Worm (Caenorhabditis elegans) whole organism, young adult: ENCODE measurements around the gene tif-1A.

Experiments used
- B0019.2 ChIP-seq: fragments of 200-800 bp; sonication (Bioruptor generic); conservative IDR thresholded peaks from 2 replicates; pipeline ENCODE4 v1.3.6; 2022; ENCODE audit warnings: missing genetic modification reagents, missing genetic modification characterization, missing compliant biosample characterization
- B0261.1 ChIP-seq: sonication (generic microtip); optimal IDR thresholded peaks from 2 replicates; lab custom pipeline; 2016; ENCODE audit warnings: mild to moderate bottlenecking, missing genetic modification characterization, moderate library complexity, missing compliant biosample characterization
- D2030.7 ChIP-seq: fragments of 200-800 bp; sonication (Bioruptor generic); IDR thresholded peaks from 2 replicates; pipeline ENCODE4 v1.3.6; 2022; ENCODE audit warnings: missing genetic modification reagents, missing genetic modification characterization, missing compliant biosample characterization
- F23B12.7 ChIP-seq: sonication (generic microtip); optimal IDR thresholded peaks from 2 replicates; lab custom pipeline; 2017; ENCODE audit warnings: missing genetic modification characterization, mild to moderate bottlenecking, missing compliant biosample characterization, antibody characterized with exemption, moderate library complexity; ENCODE audit not compliant: insufficient read depth
- F33H1.4 ChIP-seq: fragments of 200-800 bp; sonication (Bioruptor generic); IDR thresholded peaks from 2 replicates; pipeline ENCODE4 v1.3.6; 2022; ENCODE audit warnings: missing genetic modification reagents, missing genetic modification characterization, missing compliant biosample characterization
- F37B4.10 ChIP-seq: fragments of 200-800 bp; sonication (Bioruptor generic); IDR thresholded peaks from 2 replicates; pipeline ENCODE4 v1.3.6; 2022; ENCODE audit warnings: missing genetic modification characterization, missing compliant biosample characterization
- F39B2.1 ChIP-seq: fragments of 200-800 bp; sonication (Bioruptor generic); IDR thresholded peaks from 2 replicates; pipeline ENCODE4 v1.3.6; 2022; ENCODE audit warnings: missing genetic modification reagents, missing genetic modification characterization, missing compliant biosample characterization
- T26A5.8 ChIP-seq: sonication (generic microtip); optimal IDR thresholded peaks from 2 replicates; lab custom pipeline; 2016; ENCODE audit warnings: missing genetic modification characterization, missing compliant biosample characterization
- Y56A3A.18 ChIP-seq: fragments of 200-800 bp; sonication (Bioruptor generic); IDR thresholded peaks from 2 replicates; pipeline ENCODE4 v1.3.6; 2022; ENCODE audit warnings: missing genetic modification reagents, missing genetic modification characterization, missing compliant biosample characterization
- Y67H2A.10 ChIP-seq: fragments of 200-800 bp; sonication (Bioruptor generic); conservative IDR thresholded peaks from 2 replicates; pipeline ENCODE4 v1.3.6; 2022; ENCODE audit warnings: missing genetic modification reagents, missing genetic modification characterization, missing compliant biosample characterization
- Y79H2A.3 ChIP-seq: fragments of 200-800 bp; sonication (Bioruptor generic); conservative IDR thresholded peaks from 2 replicates; pipeline ENCODE4 v1.3.6; 2022; ENCODE audit warnings: missing genetic modification reagents, missing genetic modification characterization, missing compliant biosample characterization
- athp-1 ChIP-seq: sonication (generic microtip); optimal IDR thresholded peaks from 2 replicates; lab custom pipeline; 2017; ENCODE audit warnings: mild to moderate bottlenecking, missing genetic modification characterization, missing compliant biosample characterization
- cebp-2 ChIP-seq: fragments of 200-800 bp; sonication (Bioruptor generic); IDR thresholded peaks from 2 replicates; pipeline ENCODE4 v1.3.6; 2022; ENCODE audit warnings: missing genetic modification characterization, missing compliant biosample characterization
- die-1 ChIP-seq: sonication (generic microtip); optimal IDR thresholded peaks from 2 replicates; lab custom pipeline; 2016; ENCODE audit warnings: missing genotype, mild to moderate bottlenecking, missing genetic modification characterization, missing compliant biosample characterization
- efl-1 ChIP-seq: fragments of 150-350 bp; optimal IDR thresholded peaks from 2 replicates; lab custom pipeline; 2014; ENCODE audit warnings: missing biosample characterization, missing genetic modification reagents, missing genetic modification characterization
- fkh-3 ChIP-seq: sonication (generic microtip); optimal IDR thresholded peaks from 2 replicates; lab custom pipeline; 2016; ENCODE audit warnings: mild to moderate bottlenecking, missing genetic modification characterization, missing compliant biosample characterization
- gei-17 ChIP-seq: fragments of 200-800 bp; sonication (Bioruptor generic); optimal IDR thresholded peaks from 2 replicates; lab custom pipeline; 2018; ENCODE audit warnings: mild to moderate bottlenecking, missing genetic modification characterization, missing compliant biosample characterization
- hlh-26 ChIP-seq: fragments of 200-800 bp; sonication (Bioruptor generic); conservative IDR thresholded peaks from 2 replicates; pipeline ENCODE4 v1.3.6; 2022; ENCODE audit warnings: missing genetic modification reagents, missing genetic modification characterization, missing compliant biosample characterization
- hmg-1.2 ChIP-seq: fragments of 200-800 bp; sonication (Bioruptor generic); IDR thresholded peaks from 2 replicates; pipeline ENCODE4 v1.3.6; 2022; ENCODE audit warnings: missing genetic modification reagents, missing genetic modification characterization, missing compliant biosample characterization
- hmg-20 ChIP-seq: fragments of 200-800 bp; sonication (Bioruptor generic); IDR thresholded peaks from 2 replicates; pipeline ENCODE4 v1.3.6; 2022; ENCODE audit warnings: missing genetic modification reagents, missing genetic modification characterization, missing compliant biosample characterization
- hrde-1 ChIP-seq: sonication (generic microtip); optimal IDR thresholded peaks from 2 replicates; lab custom pipeline; 2016; ENCODE audit warnings: missing genetic modification characterization, mild to moderate bottlenecking, missing compliant biosample characterization, moderate library complexity, missing genotype, missing genetic modification reagents, borderline replicate concordance
- hsf-1 ChIP-seq: fragments of 200-800 bp; sonication (Bioruptor generic); IDR thresholded peaks from 2 replicates; pipeline ENCODE4 v1.3.6; 2022; ENCODE audit warnings: missing genetic modification reagents, missing genetic modification characterization, missing compliant biosample characterization
- let-607 ChIP-seq, 2 experiments: fragments of 200-800 bp in 1 of 2; sonication (Bioruptor generic) in 1 of 2; sonication (generic microtip) in 1 of 2; optimal IDR thresholded peaks; 2 replicates each; lab custom pipeline; 2016 to 2018; ENCODE audit warnings: mild to moderate bottlenecking in 2 of 2, missing compliant biosample characterization in 2 of 2, missing genetic modification characterization in 2 of 2, moderate library complexity in 2 of 2, missing genotype in 1 of 2
- lin-35 ChIP-seq, 3 experiments: fragments of 150-350 bp in 2 of 3; sonication (generic microtip) in 1 of 3; optimal IDR thresholded peaks; 2 replicates each; lab custom pipeline; 2014 to 2018; ENCODE audit warnings: missing biosample characterization in 3 of 3, missing genetic modification characterization in 3 of 3, missing genetic modification reagents in 3 of 3
- lin-40 ChIP-seq: sonication (generic microtip); optimal IDR thresholded peaks from 2 replicates; lab custom pipeline; 2016; ENCODE audit warnings: missing genetic modification characterization, mild to moderate bottlenecking, missing compliant biosample characterization, missing genotype, missing genetic modification reagents
- lin-54 ChIP-seq: fragments of 200-800 bp; sonication (Bioruptor generic); optimal IDR thresholded peaks from 2 replicates; lab custom pipeline; 2018; ENCODE audit warnings: mild to moderate bottlenecking, missing genetic modification characterization, missing compliant biosample characterization
- lsl-1 ChIP-seq: fragments of 200-800 bp; sonication (Bioruptor generic); optimal IDR thresholded peaks from 2 replicates; lab custom pipeline; 2018; ENCODE audit warnings: mild to moderate bottlenecking, missing genetic modification characterization, moderate library complexity, missing compliant biosample characterization
- lsy-27 ChIP-seq: sonication (generic microtip); optimal IDR thresholded peaks from 2 replicates; lab custom pipeline; 2017; ENCODE audit warnings: missing genetic modification characterization, mild to moderate bottlenecking, missing compliant biosample characterization, antibody characterized with exemption, missing genotype, borderline replicate concordance; ENCODE audit not compliant: insufficient read depth
- madf-8 ChIP-seq: fragments of 200-800 bp; sonication (Bioruptor generic); conservative IDR thresholded peaks from 2 replicates; pipeline ENCODE4 v1.3.6; 2022; ENCODE audit warnings: missing genetic modification reagents, missing genetic modification characterization, missing compliant biosample characterization
- mes-4 ChIP-seq: sonication (generic microtip); optimal IDR thresholded peaks from 2 replicates; lab custom pipeline; 2016; ENCODE audit warnings: missing genotype, missing genetic modification characterization, missing compliant biosample characterization
- mxl-1 ChIP-seq: sonication (generic microtip); optimal IDR thresholded peaks from 2 replicates; lab custom pipeline; 2016; ENCODE audit warnings: missing genetic modification characterization, missing compliant biosample characterization
- nfya-2 ChIP-seq: fragments of 200-800 bp; sonication (Bioruptor generic); IDR thresholded peaks from 2 replicates; pipeline ENCODE4 v1.3.6; 2022; ENCODE audit warnings: missing genetic modification reagents, missing genetic modification characterization, missing compliant biosample characterization
- nfyb-1 ChIP-seq: fragments of 200-800 bp; sonication (Bioruptor generic); IDR thresholded peaks from 2 replicates; pipeline ENCODE4 v1.3.6; 2022; ENCODE audit warnings: missing genetic modification reagents, missing genetic modification characterization, missing compliant biosample characterization
- nhr-80 ChIP-seq: sonication (generic microtip); optimal IDR thresholded peaks from 2 replicates; lab custom pipeline; 2016; ENCODE audit warnings: missing genetic modification characterization, missing compliant biosample characterization
- pbrm-1 ChIP-seq: fragments of 200-800 bp; sonication (Bioruptor generic); IDR thresholded peaks from 2 replicates; pipeline ENCODE4 v1.3.6; 2022; ENCODE audit warnings: missing genetic modification reagents, missing genetic modification characterization, missing compliant biosample characterization
- sdz-38 ChIP-seq: sonication (generic microtip); optimal IDR thresholded peaks from 2 replicates; lab custom pipeline; 2016; ENCODE audit warnings: missing genotype, missing genetic modification characterization, missing compliant biosample characterization
- snpc-1.3 ChIP-seq: sonication (generic microtip); optimal IDR thresholded peaks from 2 replicates; lab custom pipeline; 2017; ENCODE audit warnings: missing genetic modification characterization, mild to moderate bottlenecking, missing compliant biosample characterization, antibody characterized with exemption, moderate library complexity, missing genotype, missing genetic modification reagents; ENCODE audit not compliant: insufficient read depth
- tbp1 ChIP-seq: fragments of 200-800 bp; sonication (Bioruptor generic); optimal IDR thresholded peaks from 2 replicates; lab custom pipeline; 2018; ENCODE audit warnings: mild to moderate bottlenecking, missing genetic modification characterization, missing compliant biosample characterization
- tlf-1 ChIP-seq: fragments of 200-800 bp; sonication (Bioruptor generic); optimal IDR thresholded peaks from 2 replicates; lab custom pipeline; 2018; ENCODE audit warnings: mild to moderate bottlenecking, missing genetic modification characterization, missing compliant biosample characterization
- unc-130 ChIP-seq: sonication (generic microtip); optimal IDR thresholded peaks from 2 replicates; lab custom pipeline; 2016; ENCODE audit warnings: missing genetic modification reagents, missing genetic modification characterization, missing compliant biosample characterization
- ztf-18 ChIP-seq: sonication (generic microtip); optimal IDR thresholded peaks from 2 replicates; lab custom pipeline; 2016; ENCODE audit warnings: missing genotype, mild to moderate bottlenecking, missing genetic modification characterization, missing compliant biosample characterization
- ztf-22 ChIP-seq: fragments of 200-800 bp; sonication (Bioruptor generic); optimal IDR thresholded peaks from 2 replicates; lab custom pipeline; 2018; ENCODE audit warnings: mild to moderate bottlenecking, missing genetic modification characterization, moderate library complexity, missing compliant biosample characterization
- ztf-25 ChIP-seq: fragments of 200-800 bp; sonication (Bioruptor generic); IDR thresholded peaks from 2 replicates; pipeline ENCODE4 v1.3.6; 2022; ENCODE audit warnings: missing genetic modification reagents, missing genetic modification characterization, missing compliant biosample characterization

Gene tif-1A

DNA sequence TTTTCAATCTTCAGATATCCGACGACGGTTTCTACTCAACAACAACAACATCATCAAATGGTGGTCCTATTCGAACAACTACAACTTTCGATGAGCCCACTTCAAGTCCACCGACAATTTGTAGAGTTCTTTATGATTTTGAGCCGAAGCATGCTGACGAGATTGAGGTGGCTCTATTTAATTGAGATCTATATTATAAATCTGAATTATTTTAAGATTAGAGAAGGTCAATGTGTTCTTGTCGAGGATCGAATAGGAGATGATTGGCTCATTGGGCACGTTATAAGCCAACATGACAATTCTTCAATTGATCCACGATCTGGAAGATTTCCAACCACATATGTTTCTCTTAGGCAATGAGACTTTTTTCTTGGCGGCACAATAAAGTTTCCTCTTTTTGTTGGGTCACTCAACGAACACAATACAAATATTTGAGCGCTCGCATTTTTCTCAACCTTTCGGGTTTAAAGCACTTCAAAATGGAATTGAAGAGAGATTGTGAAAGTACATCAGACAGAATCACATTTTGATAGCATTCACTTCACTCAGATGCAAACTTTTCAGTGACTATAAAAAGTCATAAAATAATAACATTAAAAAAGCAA lies 11.6 kb upstream of the tif-1A start (continued):
- no peak for TF ChIP-seq sdz-38
- TF ChIP-seq nhr-80 (tag; lab: Kevin White, UChicago), result no peak
- TF ChIP-seq lsl-1, result peak; percentile 7
- TF ChIP-seq lin-35 (GFP tag; optimal IDR thresholded peaks at IDR 0.05; lab: Kevin White, UChicago), result peak in 2 of 3 experiments; percentile 43 to 65
- no peak for TF ChIP-seq mxl-1 (tag; lab: Kevin White, UChicago)
- peak; percentile 77 for TF ChIP-seq tlf-1 (GFP tag; lab: Kevin White, UChicago)
- peak; percentile 92 for TF ChIP-seq unc-130 (GFP tag; lab: Kevin White, UChicago)
- peak; percentile 79 for TF ChIP-seq athp-1
- peak in 1 of 2 experiments; percentile 9 for TF ChIP-seq let-607 (tag; optimal IDR thresholded peaks at IDR 0.05; lab: Kevin White, UChicago)
- peak; percentile 59 for TF ChIP-seq madf-8 (GFP tag; lab: Robert Waterston, UW)
- TF ChIP-seq hmg-1.2 (GFP tag; lab: Robert Waterston, UW), result no peak; the same call in 1 of the 2 replicates
- peak; percentile 95 for TF ChIP-seq hrde-1
- TF ChIP-seq Y67H2A.10 (GFP tag; lab: Robert Waterston, UW), result no peak
- TF ChIP-seq hmg-20 (GFP tag; lab: Robert Waterston, UW), result no peak
- TF ChIP-seq lsy-27 (tag; lab: Kevin White, UChicago), result no peak
- TF ChIP-seq Y79H2A.3, result peak; percentile 97
- TF ChIP-seq F33H1.4 (GFP tag; lab: Robert Waterston, UW), result no peak
- peak; percentile 66 for TF ChIP-seq lin-54 (GFP tag; lab: Kevin White, UChicago)
- 0 out of 2 replicates have a peak, but pooled peaks have one; percentile 69 for TF ChIP-seq nfya-2 (GFP tag; lab: Robert Waterston, UW)
- peak; percentile 73 for TF ChIP-seq die-1 (tag; lab: Kevin White, UChicago)
- TF ChIP-seq F23B12.7 (tag; lab: Kevin White, UChicago), result peak; percentile 40
- TF ChIP-seq T26A5.8, result peak; percentile 41
- TF ChIP-seq B0019.2 (GFP tag; lab: Robert Waterston, UW), result 0 out of 2 replicates have a peak, but pooled peaks have one; percentile 50
- peak; percentile 46 for TF ChIP-seq fkh-3 (tag; lab: Kevin White, UChicago)
- TF ChIP-seq nfyb-1 (GFP tag; lab: Robert Waterston, UW), result peak; percentile 62
- TF ChIP-seq F37B4.10 (GFP tag; lab: Robert Waterston, UW), result 0 out of 2 replicates have a peak, but pooled peaks have one; percentile 64
- TF ChIP-seq cebp-2 (GFP tag; lab: Robert Waterston, UW), result 0 out of 2 replicates have a peak, but pooled peaks have one; percentile 58
- peak; percentile 54 for TF ChIP-seq lin-40 (tag; lab: Kevin White, UChicago)
- peak; percentile 62 for TF ChIP-seq D2030.7
- no peak for TF ChIP-seq B0261.1 (tag; lab: Kevin White, UChicago)
- TF ChIP-seq pbrm-1 (GFP tag; lab: Robert Waterston, UW), result peak; percentile 63
- no peak for TF ChIP-seq ztf-22 (GFP tag; lab: Kevin White, UChicago)
- no peak for TF ChIP-seq mes-4 (tag; lab: Kevin White, UChicago)
- TF ChIP-seq F39B2.1 (GFP tag; lab: Robert Waterston, UW), result no peak
- peak; percentile 64 for TF ChIP-seq ztf-18

ce11 chrIII:4013061-4013460 lies 9.1 kb upstream of the tif-1A start:
- TF ChIP-seq Y56A3A.18 (GFP tag; lab: Robert Waterston, UW) (no peak), hsf-1 (GFP tag; lab: Robert Waterston, UW) (no peak), efl-1 (GFP tag; lab: Kevin White, UChicago) (no peak), tlf-1 (GFP tag; lab: Kevin White, UChicago) (no peak), nfya-2 (GFP tag; lab: Robert Waterston, UW) (no peak), tbp1 (no peak), hlh-26 (GFP tag; lab: Robert Waterston, UW) (no peak), lsl-1 (no peak), F37B4.10 (GFP tag; lab: Robert Waterston, UW) (no peak), gei-17 (GFP tag; lab: Kevin White, UChicago) (no peak), snpc-1.3 (no peak), ztf-25 (GFP tag; lab: Robert Waterston, UW) (no peak), mxl-1 (tag; lab: Kevin White, UChicago) (no peak)
- TF ChIP-seq, all 124 proteins: peak for 0
